Fruit fly (Drosophila melanogaster) whole organism, embryonic: ENCODE results near the gene CG1764.

Experiments used
- Abd-B ChIP-seq: fragments of 200-800 bp; sonication (Bioruptor generic); optimal IDR thresholded peaks from 2 replicates; lab custom pipeline; 2018; ENCODE audit warnings: missing biosample characterization, mild to moderate bottlenecking, missing genetic modification characterization, moderate library complexity
- Ada2b ChIP-seq: fragments of 200-800 bp; sonication (Bioruptor generic); IDR thresholded peaks from 2 replicates; pipeline ENCODE4 v1.3.6; 2022; ENCODE audit warnings: missing biosample characterization, missing genetic modification characterization
- Adf1 ChIP-seq: fragments of 200-800 bp; sonication (Bioruptor generic); IDR thresholded peaks from 2 replicates; pipeline ENCODE4 v1.3.6; 2022; ENCODE audit warnings: missing biosample characterization, missing genetic modification characterization
- Atf3 ChIP-seq: fragments of 200-800 bp; sonication (Bioruptor generic); optimal IDR thresholded peaks from 3 replicates; lab custom pipeline; 2016; ENCODE audit warnings: missing biosample characterization, missing genetic modification characterization
- C15 ChIP-seq: fragments of 200-800 bp; sonication (Bioruptor generic); IDR thresholded peaks from 3 replicates; pipeline ENCODE4 v1.3.6; 2022; ENCODE audit warnings: missing biosample characterization, missing genetic modification characterization
- CG10267 ChIP-seq: fragments of 200-800 bp; sonication (Bioruptor generic); optimal IDR thresholded peaks from 2 replicates; lab custom pipeline; 2018; ENCODE audit warnings: missing biosample characterization, mild to moderate bottlenecking, missing genetic modification characterization, moderate library complexity
- CG13123 ChIP-seq: fragments of 200-800 bp; sonication (Bioruptor generic); optimal IDR thresholded peaks from 2 replicates; lab custom pipeline; 2016; ENCODE audit warnings: missing biosample characterization, missing genetic modification characterization
- CG14014 ChIP-seq: fragments of 200-800 bp; sonication (Bioruptor generic); IDR thresholded peaks from 2 replicates; pipeline ENCODE4 v1.3.6; 2022; ENCODE audit warnings: missing biosample characterization, missing genetic modification characterization
- CG17385 ChIP-seq: fragments of 200-800 bp; sonication (Bioruptor generic); optimal IDR thresholded peaks from 3 replicates; lab custom pipeline; 2018; ENCODE audit warnings: missing biosample characterization, mild to moderate bottlenecking, missing genetic modification characterization
- CG2712 ChIP-seq: fragments of 200-800 bp; optimal IDR thresholded peaks from 3 replicates; lab custom pipeline; 2019; ENCODE audit warnings: missing biosample characterization, mild to moderate bottlenecking, missing genetic modification characterization, moderate library complexity
- CG30020 ChIP-seq: fragments of 200-800 bp; optimal IDR thresholded peaks from 2 replicates; lab custom pipeline; 2019; ENCODE audit warnings: missing biosample characterization, mild to moderate bottlenecking, missing genetic modification characterization, moderate library complexity
- CG31441 ChIP-seq: fragments of 200-800 bp; sonication (Bioruptor generic); IDR thresholded peaks from 2 replicates; pipeline ENCODE4 v1.3.6; 2022; ENCODE audit warnings: missing biosample characterization, missing genetic modification characterization
- CG32767 ChIP-seq: fragments of 200-800 bp; sonication (Bioruptor generic); IDR thresholded peaks from 2 replicates; pipeline ENCODE4 v1.3.6; 2022; ENCODE audit warnings: missing biosample characterization, missing genetic modification characterization
- CG34224 ChIP-seq: fragments of 200-800 bp; sonication (Bioruptor generic); IDR thresholded peaks from 3 replicates; pipeline ENCODE4 v1.3.6; 2022; ENCODE audit warnings: missing biosample characterization, missing genetic modification characterization; ENCODE audit not compliant: partially characterized antibody
- CG4404 ChIP-seq: fragments of 200-800 bp; sonication (Bioruptor generic); IDR thresholded peaks from 2 replicates; pipeline ENCODE4 v1.3.6; 2022; ENCODE audit warnings: missing biosample characterization, missing genetic modification characterization
- CG4617 ChIP-seq: fragments of 200-800 bp; sonication (Bioruptor generic); optimal IDR thresholded peaks from 3 replicates; lab custom pipeline; 2016; ENCODE audit warnings: missing biosample characterization, missing genetic modification characterization, borderline replicate concordance
- CG6765 ChIP-seq: fragments of 200-800 bp; sonication (Bioruptor generic); optimal IDR thresholded peaks from 3 replicates; lab custom pipeline; 2017; ENCODE audit warnings: missing biosample characterization, mild to moderate bottlenecking, missing genetic modification characterization
- CG7357 ChIP-seq: fragments of 200-800 bp; sonication (Bioruptor generic); IDR thresholded peaks from 3 replicates; pipeline ENCODE4 v1.3.6; 2022; ENCODE audit warnings: missing biosample characterization, missing genetic modification characterization
- CG7372 ChIP-seq: fragments of 200-800 bp; sonication (Bioruptor generic); IDR thresholded peaks from 2 replicates; pipeline ENCODE4 v1.3.6; 2022; ENCODE audit warnings: missing biosample characterization, missing genetic modification characterization
- CG7963 ChIP-seq: fragments of 200-800 bp; sonication (Bioruptor generic); IDR thresholded peaks from 3 replicates; pipeline ENCODE4 v1.3.6; 2022; ENCODE audit warnings: missing biosample characterization, missing genetic modification characterization; ENCODE audit not compliant: partially characterized antibody
- CG8944 ChIP-seq: fragments of 200-800 bp; sonication (Bioruptor generic); optimal IDR thresholded peaks from 3 replicates; lab custom pipeline; 2016; ENCODE audit warnings: missing biosample characterization, missing genetic modification characterization
- Doc3 ChIP-seq: fragments of 200-800 bp; sonication (Bioruptor generic); IDR thresholded peaks from 3 replicates; pipeline ENCODE4 v1.3.6; 2022; ENCODE audit warnings: missing biosample characterization, missing genetic modification characterization; ENCODE audit not compliant: partially characterized antibody
- H15 ChIP-seq: fragments of 200-800 bp; sonication (Bioruptor generic); IDR thresholded peaks from 3 replicates; pipeline ENCODE4 v1.3.6; 2022; ENCODE audit warnings: missing biosample characterization, missing genetic modification characterization
- HmgZ ChIP-seq: fragments of 200-800 bp; sonication (Bioruptor generic); optimal IDR thresholded peaks from 2 replicates; lab custom pipeline; 2018; ENCODE audit warnings: missing biosample characterization, mild to moderate bottlenecking, missing genetic modification characterization
- MESR4 ChIP-seq: fragments of 200-800 bp; sonication (Bioruptor generic); optimal IDR thresholded peaks from 2 replicates; lab custom pipeline; 2018; ENCODE audit warnings: missing biosample characterization, mild to moderate bottlenecking, missing genetic modification characterization, moderate library complexity
- NFAT ChIP-seq: fragments of 200-800 bp; sonication (Bioruptor generic); IDR thresholded peaks from 2 replicates; pipeline ENCODE4 v1.3.6; 2022; ENCODE audit warnings: missing biosample characterization, missing genetic modification characterization
- Oaz ChIP-seq: fragments of 200-800 bp; sonication (Bioruptor generic); IDR thresholded peaks from 2 replicates; pipeline ENCODE4 v1.3.6; 2022; ENCODE audit warnings: missing biosample characterization, missing genetic modification characterization
- PHDP ChIP-seq: fragments of 200-800 bp; sonication (Bioruptor generic); optimal IDR thresholded peaks from 3 replicates; lab custom pipeline; 2018; ENCODE audit warnings: missing biosample characterization, mild to moderate bottlenecking, missing genetic modification characterization, moderate library complexity
- Spps ChIP-seq: fragments of 200-800 bp; sonication (Bioruptor generic); optimal IDR thresholded peaks from 2 replicates; lab custom pipeline; 2018; ENCODE audit warnings: missing biosample characterization, mild to moderate bottlenecking, missing genetic modification characterization
- Usf ChIP-seq: fragments of 200-800 bp; sonication (Bioruptor generic); optimal IDR thresholded peaks from 2 replicates; lab custom pipeline; 2017; ENCODE audit warnings: missing genotype, missing biosample characterization, missing genetic modification characterization
- YL-1 ChIP-seq: fragments of 200-800 bp; sonication (Bioruptor generic); optimal IDR thresholded peaks from 3 replicates; lab custom pipeline; 2017; ENCODE audit warnings: missing biosample characterization, mild to moderate bottlenecking, missing genetic modification characterization
- crp ChIP-seq, 2 experiments: fragments of 200-800 bp; sonication (Bioruptor generic); optimal IDR thresholded peaks; 2 replicates in 1 of 2; 3 replicates in 1 of 2; lab custom pipeline; 2017; ENCODE audit warnings: missing biosample characterization in 2 of 2, missing genetic modification characterization in 2 of 2, mild to moderate bottlenecking in 1 of 2, moderate library complexity in 1 of 2
- dmrt99B ChIP-seq: fragments of 200-800 bp; sonication (Bioruptor generic); optimal IDR thresholded peaks from 2 replicates; lab custom pipeline; 2018; ENCODE audit warnings: missing biosample characterization, mild to moderate bottlenecking, missing genetic modification characterization, moderate library complexity
- esg ChIP-seq: fragments of 200-800 bp; sonication (Bioruptor generic); conservative IDR thresholded peaks from 2 replicates; pipeline ENCODE4 v1.3.6; 2022; ENCODE audit warnings: missing biosample characterization, missing genetic modification characterization
- ftz-f1 ChIP-seq: fragments of 200-800 bp; sonication (Bioruptor generic); optimal IDR thresholded peaks from 2 replicates; lab custom pipeline; 2016; ENCODE audit warnings: missing biosample characterization, missing genetic modification characterization
- her ChIP-seq: fragments of 200-800 bp; sonication (Bioruptor generic); optimal IDR thresholded peaks from 2 replicates; lab custom pipeline; 2016; ENCODE audit warnings: missing biosample characterization, missing genetic modification characterization
- hkb ChIP-seq, 2 experiments: fragments of 200-800 bp in 1 of 2; fragments of >200 bp in 1 of 2; sonication (Bioruptor generic) in 1 of 2; IDR thresholded peaks in 1 of 2; optimal IDR thresholded peaks in 1 of 2; 2 replicates each; pipeline versions ENCODE4 v1.3.6 to Lab custom; 2017 to 2022; ENCODE audit warnings: missing biosample characterization in 1 of 2, missing genetic modification characterization in 1 of 2
- lov ChIP-seq, 2 experiments: fragments of 200-800 bp in 1 of 2; fragments of >200 bp in 1 of 2; sonication (Bioruptor generic) in 1 of 2; IDR thresholded peaks in 1 of 2; optimal IDR thresholded peaks in 1 of 2; 2 replicates in 1 of 2; 3 replicates in 1 of 2; pipeline versions ENCODE4 v1.3.6 to Lab custom; 2017 to 2022; ENCODE audit warnings: missing biosample characterization in 1 of 2, missing genetic modification characterization in 1 of 2
- nerfin-2 ChIP-seq: fragments of 200-800 bp; sonication (Bioruptor generic); IDR thresholded peaks from 2 replicates; pipeline ENCODE4 v1.3.6; 2022; ENCODE audit warnings: missing biosample characterization, missing genetic modification characterization; ENCODE audit not compliant: partially characterized antibody
- nom ChIP-seq: fragments of 200-800 bp; sonication (Bioruptor generic); optimal IDR thresholded peaks from 2 replicates; lab custom pipeline; 2017; ENCODE audit warnings: missing biosample characterization, missing genetic modification characterization, mild to moderate bottlenecking, moderate library complexity, missing genetic modification reagents
- oc ChIP-seq: fragments of 200-800 bp; sonication (Bioruptor generic); optimal IDR thresholded peaks from 2 replicates; lab custom pipeline; 2018; ENCODE audit warnings: missing biosample characterization, mild to moderate bottlenecking, missing genetic modification characterization, moderate library complexity
- slbo ChIP-seq: fragments of 200-800 bp; sonication (Bioruptor generic); IDR thresholded peaks from 2 replicates; pipeline ENCODE4 v1.3.6; 2022; ENCODE audit warnings: missing biosample characterization, missing genetic modification characterization
- sqz ChIP-seq: fragments of 200-800 bp; sonication (Bioruptor generic); optimal IDR thresholded peaks from 3 replicates; lab custom pipeline; 2018; ENCODE audit warnings: missing biosample characterization, mild to moderate bottlenecking, missing genetic modification characterization
- vfl ChIP-seq: fragments of 200-800 bp; sonication (Bioruptor generic); optimal IDR thresholded peaks from 2 replicates; lab custom pipeline; 2016; ENCODE audit warnings: missing biosample characterization, missing genetic modification characterization
- vvl ChIP-seq: fragments of 200-800 bp; sonication (Bioruptor generic); IDR thresholded peaks from 2 replicates; pipeline ENCODE4 v1.3.6; 2022; ENCODE audit warnings: missing biosample characterization, missing genetic modification characterization
- z ChIP-seq: fragments of 200-800 bp; sonication (Bioruptor generic); IDR thresholded peaks from 3 replicates; pipeline ENCODE4 v1.3.6; 2022; ENCODE audit warnings: missing biosample characterization, missing genetic modification characterization

Gene CG1764

dm6 chrX:13277580-13278467, 24.4 kb downstream of the CG1764 start (continued):
- TF ChIP-seq slbo (GFP tag; lab: Robert Waterston, UW) (peak; percentile 60; the same call in 1 of the 2 replicates), CG10267 (tag; lab: Kevin White, UChicago) (no peak), MESR4 (GFP tag; lab: Kevin White, UChicago) (no peak), CG4617 (GFP tag; lab: Kevin White, UChicago) (no peak), CG32767 (peak; percentile 29; the same call in 1 of the 2 replicates), Adf1 (GFP tag; lab: Robert Waterston, UW) (no peak; the same call in 1 of the 2 replicates), HmgZ (tag; lab: Kevin White, UChicago) (no peak), YL-1 (no peak), nom (GFP tag; lab: Kevin White, UChicago) (no peak), hkb (optimal IDR thresholded peaks at IDR 0.05; lab: Kevin White, UChicago) (no peak), hkb (GFP tag; IDR thresholded peaks at IDR 0.05; lab: Robert Waterston, UW) (0 out of 2 replicates have a peak, but pooled peaks have one; percentile 30), CG17385 (no peak), H15 (GFP tag; lab: Robert Waterston, UW) (no peak), esg (GFP tag; lab: Robert Waterston, UW) (no peak), CG14014 (GFP tag; lab: Robert Waterston, UW) (0 out of 2 replicates have a peak, but pooled peaks have one; percentile 33), Spps (tag; lab: Kevin White, UChicago) (no peak), C15 (no peak), CG13123 (no peak), lov (optimal IDR thresholded peaks at IDR 0.05; lab: Kevin White, UChicago) (no peak), lov (GFP tag; IDR thresholded peaks at IDR 0.05; lab: Robert Waterston, UW) (no peak), NFAT (GFP tag; lab: Robert Waterston, UW) (0 out of 2 replicates have a peak, but pooled peaks have one; percentile 11), PHDP (tag; lab: Kevin White, UChicago) (peak; percentile 22), CG6765 (GFP tag; lab: Kevin White, UChicago) (no peak), CG2712 (tag; lab: Kevin White, UChicago) (peak; percentile 47), nerfin-2 (GFP tag; lab: Robert Waterston, UW) (no peak), ftz-f1 (GFP tag; lab: Kevin White, UChicago) (no peak), crp (GFP tag; optimal IDR thresholded peaks at IDR 0.05; lab: Kevin White, UChicago) (no peak), her (GFP tag; lab: Kevin White, UChicago) (no peak), CG7357 (GFP tag; lab: Robert Waterston, UW) (no peak), dmrt99B (tag; lab: Kevin White, UChicago) (peak; percentile 25), CG7372 (GFP tag; lab: Robert Waterston, UW) (no peak), sqz (GFP tag; lab: Kevin White, UChicago) (no peak), Doc3 (no peak), z (GFP tag; lab: Robert Waterston, UW) (no peak), oc (tag; lab: Kevin White, UChicago) (no peak), CG8944 (GFP tag; lab: Kevin White, UChicago) (no peak), Abd-B (no peak), CG4404 (GFP tag; lab: Robert Waterston, UW) (no peak), Usf (GFP tag; lab: Kevin White, UChicago) (no peak), Ada2b (GFP tag; lab: Robert Waterston, UW) (no peak), Oaz (GFP tag; lab: Robert Waterston, UW) (no peak), vvl (GFP tag; lab: Robert Waterston, UW) (peak; percentile 32; the same call in 1 of the 2 replicates), CG31441 (GFP tag; lab: Robert Waterston, UW) (no peak), CG30020 (no peak), Atf3 (no peak), CG34224 (no peak), CG7963 (no peak; the same call in 2 of the 3 replicates), vfl (GFP tag; lab: Kevin White, UChicago) (no peak)
